Worm (Caenorhabditis elegans) whole organism, L4 larva: ENCODE data around the gene F09E10.7.

Experiments used
- D1046.2 ChIP-seq: fragments of 200-800 bp; sonication (Bioruptor generic); IDR thresholded peaks from 2 replicates; pipeline ENCODE4 v1.3.6; 2022; ENCODE audit warnings: missing genetic modification characterization, missing compliant biosample characterization
- F26F4.8 ChIP-seq: fragments of 200-800 bp; sonication (Bioruptor generic); conservative IDR thresholded peaks from 2 replicates; pipeline ENCODE4 v1.3.6; 2022; ENCODE audit warnings: missing genetic modification characterization, missing compliant biosample characterization
- F37D6.2 ChIP-seq: sonication (generic microtip); optimal IDR thresholded peaks from 2 replicates; lab custom pipeline; 2016; ENCODE audit warnings: mild to moderate bottlenecking, missing genetic modification characterization, missing compliant biosample characterization
- F44E2.7 ChIP-seq: fragments of 200-800 bp; sonication (Bioruptor generic); IDR thresholded peaks from 2 replicates; pipeline ENCODE4 v2.1.2; 2022; ENCODE audit warnings: missing genetic modification characterization, missing compliant biosample characterization
- T20F7.1 ChIP-seq: fragments of 200-800 bp; sonication (Bioruptor generic); optimal IDR thresholded peaks from 2 replicates; lab custom pipeline; 2018; ENCODE audit warnings: mild to moderate bottlenecking, missing genetic modification characterization, missing compliant biosample characterization
- Y48G9A.11 ChIP-seq: fragments of 200-800 bp; sonication (Bioruptor generic); IDR thresholded peaks from 2 replicates; pipeline ENCODE4 v1.3.6; 2022; ENCODE audit warnings: missing genetic modification reagents, missing genetic modification characterization, missing compliant biosample characterization
- Y75B8A.6 ChIP-seq: fragments of 200-800 bp; sonication (Bioruptor generic); IDR thresholded peaks from 2 replicates; pipeline ENCODE4 v1.3.6; 2022; ENCODE audit warnings: missing genetic modification reagents, missing genetic modification characterization, missing compliant biosample characterization
- ZK546.5 ChIP-seq, 2 experiments: sonication (generic microtip); optimal IDR thresholded peaks; 2 replicates each; lab custom pipeline; 2017; ENCODE audit warnings: missing biosample characterization in 2 of 2, missing genetic modification characterization in 2 of 2
- aha-1 ChIP-seq: fragments of 150-350 bp; peaks from one replicate; lab custom pipeline; 2014; ENCODE audit warnings: missing biosample characterization, missing genetic modification characterization
- ama-1 ChIP-seq: fragments of 150-350 bp; optimal IDR thresholded peaks from 2 replicates; lab custom pipeline; 2014; ENCODE audit warnings: inconsistent platforms, mixed read lengths
- arid-1 ChIP-seq: fragments of 200-800 bp; sonication (Bioruptor generic); conservative IDR thresholded peaks from 2 replicates; pipeline ENCODE4 v1.3.6; 2022; ENCODE audit warnings: missing genetic modification reagents, missing genetic modification characterization, missing compliant biosample characterization
- attf-4 ChIP-seq: sonication (generic microtip); optimal IDR thresholded peaks from 3 replicates; lab custom pipeline; 2017; ENCODE audit warnings: missing biosample characterization, missing genetic modification characterization
- ceh-32 ChIP-seq: sonication (generic microtip); optimal IDR thresholded peaks from 2 replicates; lab custom pipeline; 2016; ENCODE audit warnings: mild to moderate bottlenecking, missing genetic modification characterization, missing compliant biosample characterization; ENCODE audit not compliant: poor library complexity
- ceh-44 ChIP-seq: fragments of 200-800 bp; sonication (Bioruptor generic); IDR thresholded peaks from 2 replicates; pipeline ENCODE4 v1.3.6; 2022; ENCODE audit warnings: missing genetic modification reagents, missing genetic modification characterization, missing compliant biosample characterization
- ceh-62 ChIP-seq: sonication (generic microtip); optimal IDR thresholded peaks from 2 replicates; lab custom pipeline; 2017; ENCODE audit warnings: missing biosample characterization, missing genetic modification characterization
- ceh-82 ChIP-seq: sonication (generic microtip); optimal IDR thresholded peaks from 2 replicates; lab custom pipeline; 2017; ENCODE audit warnings: missing biosample characterization, missing genetic modification characterization
- ces-1 ChIP-seq: fragments of 150-350 bp; sonication (generic microtip); optimal IDR thresholded peaks from 4 replicates; lab custom pipeline; 2014; ENCODE audit warnings: missing biosample characterization, missing genetic modification reagents, missing genetic modification characterization
- ctbp-1 ChIP-seq: fragments of 200-800 bp; sonication (Bioruptor generic); IDR thresholded peaks from 2 replicates; pipeline ENCODE4 v1.3.6; 2022; ENCODE audit warnings: missing genetic modification reagents, missing genetic modification characterization, missing compliant biosample characterization
- daf-12 ChIP-seq: fragments of 150-350 bp; optimal IDR thresholded peaks from 2 replicates; lab custom pipeline; 2014; ENCODE audit warnings: missing biosample characterization, missing genetic modification reagents, missing genetic modification characterization
- daf-19 ChIP-seq: fragments of 200-800 bp; sonication (Bioruptor generic); conservative IDR thresholded peaks from 2 replicates; pipeline ENCODE4 v1.3.6; 2022; ENCODE audit warnings: missing genetic modification characterization, missing compliant biosample characterization
- daf-8 ChIP-seq: fragments of 200-800 bp; sonication (Bioruptor generic); IDR thresholded peaks from 2 replicates; pipeline ENCODE4 v1.3.6; 2022; ENCODE audit warnings: missing genetic modification characterization, missing compliant biosample characterization
- dmd-8 ChIP-seq: fragments of 200-800 bp; sonication (Bioruptor generic); IDR thresholded peaks from 2 replicates; pipeline ENCODE4 v1.3.6; 2022; ENCODE audit warnings: missing genetic modification characterization, missing compliant biosample characterization
- dmd-9 ChIP-seq: fragments of 200-800 bp; sonication (Bioruptor generic); IDR thresholded peaks from 2 replicates; pipeline ENCODE4 v1.3.6; 2022; ENCODE audit warnings: missing genetic modification reagents, missing genetic modification characterization, missing compliant biosample characterization
- dpl-1 ChIP-seq: fragments of 150-350 bp; optimal IDR thresholded peaks from 2 replicates; lab custom pipeline; 2014; ENCODE audit warnings: missing biosample characterization, missing genetic modification reagents, missing genetic modification characterization
- duxl-1 ChIP-seq: sonication (generic microtip); optimal IDR thresholded peaks from 2 replicates; lab custom pipeline; 2016; ENCODE audit warnings: mild to moderate bottlenecking, missing genetic modification characterization, moderate library complexity, missing compliant biosample characterization; ENCODE audit not compliant: poor library complexity
- egl-43 ChIP-seq: fragments of 200-800 bp; sonication (Bioruptor generic); IDR thresholded peaks from 2 replicates; pipeline ENCODE4 v1.3.6; 2022; ENCODE audit warnings: missing genetic modification reagents, missing genetic modification characterization, missing compliant biosample characterization
- fos-1 ChIP-seq: fragments of 150-350 bp; optimal IDR thresholded peaks from 2 replicates; lab custom pipeline; 2014; ENCODE audit warnings: missing biosample characterization, missing genetic modification characterization
- gei-8 ChIP-seq: fragments of 200-800 bp; sonication (Bioruptor generic); optimal IDR thresholded peaks from 2 replicates; lab custom pipeline; 2018; ENCODE audit warnings: mild to moderate bottlenecking, missing genetic modification characterization, missing compliant biosample characterization
- hlh-30 ChIP-seq: sonication (generic microtip); optimal IDR thresholded peaks from 2 replicates; lab custom pipeline; 2017; ENCODE audit warnings: antibody characterized with exemption, mild to moderate bottlenecking, missing genetic modification characterization, missing compliant biosample characterization; ENCODE audit not compliant: insufficient read depth
- hmg-1.1 ChIP-seq: fragments of 200-800 bp; sonication (Bioruptor generic); IDR thresholded peaks from 2 replicates; pipeline ENCODE4 v1.3.6; 2022; ENCODE audit warnings: missing genetic modification reagents, missing genetic modification characterization, missing compliant biosample characterization
- jun-1 ChIP-seq: fragments of 150-350 bp; optimal IDR thresholded peaks from 2 replicates; lab custom pipeline; 2014; ENCODE audit warnings: missing biosample characterization, missing genetic modification reagents, missing genetic modification characterization
- lim-7 ChIP-seq: fragments of 200-800 bp; sonication (Bioruptor generic); IDR thresholded peaks from 2 replicates; pipeline ENCODE4 v1.3.6; 2022; ENCODE audit warnings: missing genetic modification characterization, missing compliant biosample characterization
- lin-13 ChIP-seq: fragments of 150-350 bp; optimal IDR thresholded peaks from 2 replicates; lab custom pipeline; 2014; ENCODE audit warnings: missing biosample characterization, missing genetic modification reagents, missing genetic modification characterization
- madf-5 ChIP-seq, 2 experiments: fragments of 200-800 bp; sonication (Bioruptor generic); IDR thresholded peaks; 2 replicates each; pipeline ENCODE4 v1.3.6; 2022; ENCODE audit warnings: missing compliant biosample characterization in 2 of 2, missing genetic modification characterization in 2 of 2
- mxl-2 ChIP-seq: fragments of 200-800 bp; sonication (Bioruptor generic); conservative IDR thresholded peaks from 2 replicates; pipeline ENCODE4 v1.3.6; 2022; ENCODE audit warnings: missing genetic modification reagents, missing genetic modification characterization, missing compliant biosample characterization
- mxl-3 ChIP-seq: fragments of 200-800 bp; sonication (Bioruptor generic); optimal IDR thresholded peaks from 2 replicates; lab custom pipeline; 2018; ENCODE audit warnings: mild to moderate bottlenecking, missing genetic modification characterization, missing compliant biosample characterization
- nhr-237 ChIP-seq: sonication (generic microtip); optimal IDR thresholded peaks from 2 replicates; lab custom pipeline; 2017; ENCODE audit warnings: missing biosample characterization, missing genetic modification characterization
- nhr-25 ChIP-seq: sonication (generic microtip); optimal IDR thresholded peaks from 2 replicates; lab custom pipeline; 2017; ENCODE audit warnings: missing genetic modification characterization, mild to moderate bottlenecking, missing compliant biosample characterization, antibody characterized with exemption, moderate library complexity, borderline replicate concordance; ENCODE audit not compliant: insufficient read depth
- nhr-48 ChIP-seq: sonication (generic microtip); optimal IDR thresholded peaks from 2 replicates; lab custom pipeline; 2016; ENCODE audit warnings: mild to moderate bottlenecking, missing genetic modification characterization, missing compliant biosample characterization
- php-3 ChIP-seq: fragments of 200-800 bp; sonication (Bioruptor generic); IDR thresholded peaks from 2 replicates; pipeline ENCODE4 v1.3.6; 2022; ENCODE audit warnings: missing genetic modification reagents, missing genetic modification characterization, missing compliant biosample characterization
- rbr-2 ChIP-seq: sonication (generic microtip); optimal IDR thresholded peaks from 2 replicates; lab custom pipeline; 2016; ENCODE audit warnings: missing genotype, missing genetic modification characterization, missing compliant biosample characterization
- sdz-12 ChIP-seq: fragments of 200-800 bp; sonication (Bioruptor generic); optimal IDR thresholded peaks from 2 replicates; lab custom pipeline; 2018; ENCODE audit warnings: mild to moderate bottlenecking, missing genetic modification characterization, missing compliant biosample characterization
- skn-1 ChIP-seq: fragments of 150-350 bp; optimal IDR thresholded peaks from 2 replicates; lab custom pipeline; 2014; ENCODE audit warnings: missing biosample characterization, missing genetic modification characterization
- tag-97 ChIP-seq: fragments of 200-800 bp; sonication (Bioruptor generic); IDR thresholded peaks from 2 replicates; pipeline ENCODE4 v1.3.6; 2022; ENCODE audit warnings: missing genetic modification characterization, missing compliant biosample characterization
- tra-1 ChIP-seq: fragments of 200-800 bp; sonication (Bioruptor generic); IDR thresholded peaks from 2 replicates; pipeline ENCODE4 v1.3.6; 2022; ENCODE audit warnings: missing genetic modification reagents, missing genetic modification characterization, missing compliant biosample characterization
- unc-62 ChIP-seq, 3 experiments: fragments of 150-350 bp in 1 of 3; sonication (generic microtip); optimal IDR thresholded peaks in 2 of 3; peaks in 1 of 3; 1 replicate in 1 of 3; 2 replicates in 2 of 3; lab custom pipeline; 2014 to 2017; ENCODE audit warnings: missing biosample characterization in 3 of 3, missing genetic modification characterization in 3 of 3, missing genetic modification reagents in 3 of 3, missing genotype in 1 of 3
- vab-7 ChIP-seq: fragments of 200-800 bp; sonication (Bioruptor generic); IDR thresholded peaks from 2 replicates; pipeline ENCODE4 v1.3.6; 2022; ENCODE audit warnings: missing genetic modification reagents, missing genetic modification characterization, missing compliant biosample characterization
- zag-1 ChIP-seq: fragments of 150-350 bp; optimal IDR thresholded peaks from 2 replicates; lab custom pipeline; 2014; ENCODE audit warnings: missing biosample characterization, missing genetic modification characterization
- zfp-3 ChIP-seq: fragments of 200-800 bp; sonication (Bioruptor generic); conservative IDR thresholded peaks from 2 replicates; pipeline ENCODE4 v1.3.6; 2022; ENCODE audit warnings: missing genetic modification reagents, missing genetic modification characterization, missing compliant biosample characterization
- zip-2 ChIP-seq: fragments of 150-350 bp; optimal IDR thresholded peaks from 2 replicates; lab custom pipeline; 2014; ENCODE audit warnings: missing biosample characterization, missing genetic modification characterization
- ztf-11 ChIP-seq: fragments of 150-350 bp; optimal IDR thresholded peaks from 2 replicates; lab custom pipeline; 2014; ENCODE audit warnings: missing biosample characterization, missing genetic modification characterization

The F09E10.7 gene

ce11 chrX:1456350-1457080 lies 45.1 kb downstream of the F09E10.7 start (continued):
- TF ChIP-seq egl-43 (GFP tag; lab: Robert Waterston, UW) (no peak), ama-1 (lab: Kevin White, UChicago) (no peak), tag-97 (GFP tag; lab: Robert Waterston, UW) (no peak), daf-8 (GFP tag; lab: Robert Waterston, UW) (no peak), tra-1 (GFP tag; lab: Robert Waterston, UW) (no peak), lim-7 (GFP tag; lab: Robert Waterston, UW) (no peak), daf-12 (no peak), zag-1 (tag; lab: Kevin White, UChicago) (no peak), arid-1 (no peak), attf-4 (tag; lab: Kevin White, UChicago) (no peak), dmd-9 (GFP tag; lab: Robert Waterston, UW) (no peak), gei-8 (GFP tag; lab: Kevin White, UChicago) (no peak), Y48G9A.11 (GFP tag; lab: Robert Waterston, UW) (no peak), zfp-3 (GFP tag; lab: Robert Waterston, UW) (no peak), ceh-32 (tag; lab: Kevin White, UChicago) (no peak), sdz-12 (GFP tag; lab: Kevin White, UChicago) (no peak), lin-13 (peak; percentile 49), ctbp-1 (GFP tag; lab: Robert Waterston, UW) (no peak), rbr-2 (tag; lab: Kevin White, UChicago) (no peak), F44E2.7 (GFP tag; lab: Robert Waterston, UW) (no peak), nhr-237 (tag; lab: Kevin White, UChicago) (no peak), F26F4.8 (GFP tag; lab: Robert Waterston, UW) (no peak), vab-7 (no peak), zip-2 (tag; lab: Kevin White, UChicago) (no peak), mxl-2 (GFP tag; lab: Robert Waterston, UW) (0 out of 2 replicates have a peak, but pooled peaks have one; percentile 21), dmd-8 (GFP tag; lab: Robert Waterston, UW) (no peak), hmg-1.1 (peak; percentile 48), F37D6.2 (no peak), daf-19 (GFP tag; lab: Robert Waterston, UW) (no peak), dpl-1 (GFP tag; lab: Kevin White, UChicago) (no peak), ZK546.5 (tag; optimal IDR thresholded peaks at IDR 0.05; lab: Kevin White, UChicago) (no peak), jun-1 (tag; lab: Kevin White, UChicago) (no peak), php-3 (GFP tag; lab: Robert Waterston, UW) (no peak), hlh-30 (peak; percentile 74), fos-1 (tag; lab: Kevin White, UChicago) (no peak), aha-1 (tag; lab: Kevin White, UChicago) (peak; percentile 92), T20F7.1 (GFP tag; lab: Kevin White, UChicago) (peak; percentile 0), nhr-25 (tag; lab: Kevin White, UChicago) (peak; percentile 45), D1046.2 (GFP tag; lab: Robert Waterston, UW) (no peak), ces-1 (GFP tag; lab: Kevin White, UChicago) (no peak), ceh-82 (tag; lab: Kevin White, UChicago) (no peak), ceh-62 (tag; lab: Kevin White, UChicago) (no peak), madf-5 (GFP tag; IDR thresholded peaks at IDR 0.05; lab: Robert Waterston, UW) (no peak), duxl-1 (no peak), skn-1 (tag; lab: Kevin White, UChicago) (no peak), ceh-44 (no peak), unc-62 (GFP tag; optimal IDR thresholded peaks at IDR 0.05 in 1 of 2; lab: Kevin White, UChicago) (peak in 1 of 2 experiments; percentile 90), unc-62 (tag; optimal IDR thresholded peaks at IDR 0.05; lab: Kevin White, UChicago) (no peak), nhr-48 (tag; lab: Kevin White, UChicago) (peak; percentile 44), ztf-11 (tag; lab: Kevin White, UChicago) (no peak), mxl-3 (GFP tag; lab: Kevin White, UChicago) (no peak), Y75B8A.6 (GFP tag; lab: Robert Waterston, UW) (no peak)
